Worm (Caenorhabditis elegans) whole organism, late embryonic: ENCODE data around the gene col-77.

Experiments used
- C08G9.2 ChIP-seq: sonication (generic microtip); optimal IDR thresholded peaks from 2 replicates; lab custom pipeline; 2016; ENCODE audit warnings: mild to moderate bottlenecking, missing genetic modification characterization, moderate library complexity, missing compliant biosample characterization
- C38D4.7 ChIP-seq: fragments of 200-800 bp; sonication (Bioruptor generic); optimal IDR thresholded peaks from 2 replicates; lab custom pipeline; 2018; ENCODE audit warnings: mild to moderate bottlenecking, missing genetic modification characterization, moderate library complexity, missing compliant biosample characterization
- K02D7.2 ChIP-seq: sonication (generic microtip); optimal IDR thresholded peaks from 2 replicates; lab custom pipeline; 2017; ENCODE audit warnings: mild to moderate bottlenecking, missing genetic modification characterization, missing compliant biosample characterization
- K09A11.1 ChIP-seq: sonication (generic microtip); optimal IDR thresholded peaks from 2 replicates; lab custom pipeline; 2017; ENCODE audit warnings: antibody characterized with exemption, mild to moderate bottlenecking, missing genetic modification characterization, missing compliant biosample characterization; ENCODE audit not compliant: insufficient read depth
- T23F11.4 ChIP-seq: fragments of 200-800 bp; sonication (Bioruptor generic); optimal IDR thresholded peaks from 2 replicates; lab custom pipeline; 2018; ENCODE audit warnings: mild to moderate bottlenecking, missing genetic modification characterization, missing compliant biosample characterization
- ceh-19 ChIP-seq: fragments of 200-800 bp; sonication (Bioruptor generic); optimal IDR thresholded peaks from 2 replicates; lab custom pipeline; 2018; ENCODE audit warnings: mild to moderate bottlenecking, missing genetic modification characterization, missing compliant biosample characterization
- ceh-30 ChIP-seq: fragments of 150-350 bp; optimal IDR thresholded peaks from 2 replicates; lab custom pipeline; 2014; ENCODE audit warnings: missing biosample characterization, missing genetic modification characterization
- ceh-34 ChIP-seq: sonication (generic microtip); optimal IDR thresholded peaks from 2 replicates; lab custom pipeline; 2016; ENCODE audit warnings: mild to moderate bottlenecking, missing genetic modification characterization, missing compliant biosample characterization
- ceh-48 ChIP-seq: sonication (generic microtip); optimal IDR thresholded peaks from 2 replicates; lab custom pipeline; 2016; ENCODE audit warnings: missing genetic modification characterization, inconsistent platforms, missing compliant biosample characterization
- ceh-6 ChIP-seq: fragments of 200-800 bp; sonication (Bioruptor generic); optimal IDR thresholded peaks from 2 replicates; lab custom pipeline; 2018; ENCODE audit warnings: mild to moderate bottlenecking, missing genetic modification characterization, missing compliant biosample characterization
- che-1 ChIP-seq: sonication (generic microtip); optimal IDR thresholded peaks from 2 replicates; lab custom pipeline; 2016; ENCODE audit warnings: mild to moderate bottlenecking, missing genetic modification characterization, missing compliant biosample characterization
- dve-1 ChIP-seq: sonication (generic microtip); optimal IDR thresholded peaks from 2 replicates; lab custom pipeline; 2017; ENCODE audit warnings: antibody characterized with exemption, mild to moderate bottlenecking, missing genetic modification characterization, missing compliant biosample characterization
- elt-4 ChIP-seq: sonication (generic microtip); optimal IDR thresholded peaks from 2 replicates; lab custom pipeline; 2016; ENCODE audit warnings: missing genetic modification characterization, missing compliant biosample characterization
- ets-4 ChIP-seq: sonication (generic microtip); optimal IDR thresholded peaks from 2 replicates; lab custom pipeline; 2016; ENCODE audit warnings: missing genetic modification characterization, missing compliant biosample characterization
- eyg-1 ChIP-seq: sonication (generic microtip); optimal IDR thresholded peaks from 2 replicates; lab custom pipeline; 2016; ENCODE audit warnings: missing genotype, missing genetic modification characterization, missing compliant biosample characterization
- fax-1 ChIP-seq: sonication (generic microtip); optimal IDR thresholded peaks from 2 replicates; lab custom pipeline; 2016; ENCODE audit warnings: missing genotype, missing genetic modification characterization, missing compliant biosample characterization
- fkh-10 ChIP-seq: fragments of 150-350 bp; optimal IDR thresholded peaks from 2 replicates; lab custom pipeline; 2014; ENCODE audit warnings: missing biosample characterization, missing genetic modification reagents, missing genetic modification characterization
- fkh-6 ChIP-seq: sonication (generic microtip); optimal IDR thresholded peaks from 2 replicates; lab custom pipeline; 2016; ENCODE audit warnings: missing genetic modification characterization, missing compliant biosample characterization
- gmeb-2 ChIP-seq: sonication (generic microtip); optimal IDR thresholded peaks from 2 replicates; lab custom pipeline; 2016; ENCODE audit warnings: missing genetic modification characterization, inconsistent platforms, missing compliant biosample characterization
- hlh-15 ChIP-seq: sonication (generic microtip); optimal IDR thresholded peaks from 2 replicates; lab custom pipeline; 2016; ENCODE audit warnings: missing genetic modification characterization, missing compliant biosample characterization
- hlh-30 ChIP-seq: sonication (generic microtip); optimal IDR thresholded peaks from 2 replicates; lab custom pipeline; 2017; ENCODE audit warnings: antibody characterized with exemption, missing genetic modification characterization, missing compliant biosample characterization; ENCODE audit not compliant: insufficient read depth
- hlh-6 ChIP-seq: sonication (generic microtip); optimal IDR thresholded peaks from 2 replicates; lab custom pipeline; 2016; ENCODE audit warnings: missing genotype, missing genetic modification characterization, missing compliant biosample characterization
- lin-11 ChIP-seq: fragments of 200-800 bp; sonication (Bioruptor generic); optimal IDR thresholded peaks from 2 replicates; lab custom pipeline; 2018; ENCODE audit warnings: mild to moderate bottlenecking, missing genetic modification characterization, missing compliant biosample characterization
- nhr-232 ChIP-seq: sonication (generic microtip); optimal IDR thresholded peaks from 2 replicates; lab custom pipeline; 2016; ENCODE audit warnings: missing genetic modification characterization, missing compliant biosample characterization
- npax-4 ChIP-seq: sonication (generic microtip); optimal IDR thresholded peaks from 2 replicates; lab custom pipeline; 2016; ENCODE audit warnings: missing genetic modification characterization, missing compliant biosample characterization
- pag-3 ChIP-seq: sonication (generic microtip); optimal IDR thresholded peaks from 2 replicates; lab custom pipeline; 2016; ENCODE audit warnings: missing compliant biosample characterization, missing genetic modification characterization, borderline replicate concordance
- pax-1 ChIP-seq: fragments of 150-350 bp; optimal IDR thresholded peaks from 2 replicates; lab custom pipeline; 2014; ENCODE audit warnings: missing biosample characterization, missing genetic modification characterization
- pha-4 ChIP-seq: fragments of 150-350 bp; optimal IDR thresholded peaks from 2 replicates; lab custom pipeline; 2018; ENCODE audit warnings: missing biosample characterization, missing genetic modification reagents, missing genetic modification characterization
- pqm-1 ChIP-seq: sonication (generic microtip); optimal IDR thresholded peaks from 2 replicates; lab custom pipeline; 2016; ENCODE audit warnings: missing genetic modification characterization, missing compliant biosample characterization
- pros-1 ChIP-seq: fragments of 150-350 bp; optimal IDR thresholded peaks from 2 replicates; lab custom pipeline; 2014; ENCODE audit warnings: missing biosample characterization, missing genetic modification reagents, missing genetic modification characterization
- ref-2 ChIP-seq: sonication (generic microtip); optimal IDR thresholded peaks from 2 replicates; lab custom pipeline; 2016; ENCODE audit warnings: missing genetic modification characterization, missing compliant biosample characterization
- rnt-1 ChIP-seq: sonication (generic microtip); optimal IDR thresholded peaks from 2 replicates; lab custom pipeline; 2016; ENCODE audit warnings: missing genetic modification characterization, missing compliant biosample characterization
- sox-4 ChIP-seq: sonication (generic microtip); optimal IDR thresholded peaks from 2 replicates; lab custom pipeline; 2017; ENCODE audit warnings: mild to moderate bottlenecking, missing genetic modification characterization, inconsistent platforms, missing compliant biosample characterization
- tbx-7 ChIP-seq: sonication (generic microtip); optimal IDR thresholded peaks from 2 replicates; lab custom pipeline; 2016; ENCODE audit warnings: missing genotype, missing genetic modification characterization, missing compliant biosample characterization
- ttx-3 ChIP-seq: sonication (generic microtip); optimal IDR thresholded peaks from 2 replicates; lab custom pipeline; 2016; ENCODE audit warnings: missing genetic modification reagents, missing genetic modification characterization, missing compliant biosample characterization
- unc-42 ChIP-seq: sonication (generic microtip); optimal IDR thresholded peaks from 2 replicates; lab custom pipeline; 2016; ENCODE audit warnings: missing genotype, missing genetic modification characterization, missing compliant biosample characterization
- unc-86 ChIP-seq: sonication (generic microtip); optimal IDR thresholded peaks from 2 replicates; lab custom pipeline; 2016; ENCODE audit warnings: missing genetic modification characterization, missing compliant biosample characterization
- zip-5 ChIP-seq: sonication (generic microtip); optimal IDR thresholded peaks from 2 replicates; lab custom pipeline; 2016; ENCODE audit warnings: missing genetic modification characterization, missing compliant biosample characterization
- ztf-16 ChIP-seq: sonication (generic microtip); optimal IDR thresholded peaks from 2 replicates; lab custom pipeline; 2017; ENCODE audit warnings: missing genetic modification characterization, missing compliant biosample characterization

col-77 gene

ce11 chrII:8386897-8387296 lies 27.7 kb upstream of the col-77 start:
- TF ChIP-seq unc-42 (no peak), ttx-3 (tag; lab: Kevin White, UChicago) (no peak), ceh-6 (GFP tag; lab: Kevin White, UChicago) (no peak), elt-4 (no peak), ets-4 (no peak), rnt-1 (no peak), ceh-30 (tag; lab: Kevin White, UChicago) (no peak), ceh-34 (no peak), K09A11.1 (tag; lab: Kevin White, UChicago) (no peak), ztf-16 (tag; lab: Kevin White, UChicago) (no peak), T23F11.4 (GFP tag; lab: Kevin White, UChicago) (no peak), tbx-7 (tag; lab: Kevin White, UChicago) (no peak)

- no peak for TF ChIP-seq fax-1 (tag; lab: Kevin White, UChicago)
- TF ChIP-seq ttx-3 (tag; lab: Kevin White, UChicago) = no peak
- no peak for TF ChIP-seq ceh-48 (tag; lab: Kevin White, UChicago)
- no peak for TF ChIP-seq fkh-6 (tag; lab: Kevin White, UChicago)
- TF ChIP-seq hlh-15 (tag; lab: Kevin White, UChicago) = no peak
- TF ChIP-seq eyg-1 (tag; lab: Kevin White, UChicago) = no peak
- no peak for TF ChIP-seq lin-11 (tag; lab: Kevin White, UChicago)
- TF ChIP-seq nhr-232 (tag; lab: Kevin White, UChicago) = no peak
- no peak for TF ChIP-seq dve-1 (tag; lab: Kevin White, UChicago)
- TF ChIP-seq pqm-1 (tag; lab: Kevin White, UChicago) = no peak
- TF ChIP-seq ztf-16 (tag; lab: Kevin White, UChicago) = no peak
- no peak for TF ChIP-seq pha-4 (tag; lab: Kevin White, UChicago)
- TF ChIP-seq C08G9.2 (tag; lab: Kevin White, UChicago) = no peak
- no peak for TF ChIP-seq hlh-6 (tag; lab: Kevin White, UChicago)
- TF ChIP-seq unc-86 (tag; lab: Kevin White, UChicago) = no peak
- no peak for TF ChIP-seq ceh-19 (GFP tag; lab: Kevin White, UChicago)
- TF ChIP-seq gmeb-2 (tag; lab: Kevin White, UChicago) = no peak
- TF ChIP-seq pax-1 (tag; lab: Kevin White, UChicago) = no peak
- no peak for TF ChIP-seq sox-4
Measured at ce11 chrII:8385561-8385960, 26.4 kb upstream of the col-77 start.

- TF ChIP-seq che-1 (tag; lab: Kevin White, UChicago) (no peak), tbx-7 (tag; lab: Kevin White, UChicago) (no peak), hlh-30 (tag; lab: Kevin White, UChicago) (no peak), pax-1 (tag; lab: Kevin White, UChicago) (no peak), ceh-34 (no peak), ceh-48 (tag; lab: Kevin White, UChicago) (no peak), rnt-1 (no peak), pag-3 (tag; lab: Kevin White, UChicago) (no peak), ceh-30 (tag; lab: Kevin White, UChicago) (no peak), C38D4.7 (GFP tag; lab: Kevin White, UChicago) (no peak), gmeb-2 (tag; lab: Kevin White, UChicago) (no peak), npax-4 (tag; lab: Kevin White, UChicago) (no peak), fkh-10 (GFP tag; lab: Kevin White, UChicago) (no peak), K02D7.2 (tag; lab: Kevin White, UChicago) (no peak), ets-4 (no peak), pros-1 (no peak), ref-2 (tag; lab: Kevin White, UChicago) (no peak), zip-5 (tag; lab: Kevin White, UChicago) (no peak)
Measured at ce11 chrII:8384344-8384743, 25.2 kb upstream of the col-77 start.
